2 worm cellular contexts compared by ENCODE assay signal in the genomic region with DNA sequence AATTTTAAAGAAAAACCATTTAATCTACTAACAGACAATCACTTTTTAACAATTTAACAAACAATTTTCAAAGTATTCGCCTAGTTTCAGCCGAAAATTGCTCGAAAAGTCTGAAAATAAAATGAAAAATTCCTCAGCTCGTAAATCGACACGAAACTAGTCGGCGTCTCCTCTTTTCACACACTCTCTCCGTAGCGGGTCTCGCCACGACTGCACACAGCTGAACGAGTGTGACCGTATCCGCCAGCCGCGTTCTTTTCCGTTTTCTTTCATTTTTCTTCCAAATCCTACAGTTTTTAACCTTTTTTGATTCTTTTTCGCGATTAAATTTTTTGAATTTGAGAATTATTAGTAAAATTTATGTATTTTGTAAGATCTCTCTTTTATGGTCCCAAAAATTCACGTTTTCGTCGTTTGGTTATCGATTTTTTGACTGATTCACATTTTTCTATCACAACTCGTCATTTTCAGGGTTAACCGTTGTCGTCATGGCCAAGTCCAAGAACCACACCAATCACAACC.
TF ChIP-seq lines count a peak whose summit lies in the region.

Gene rpl-29 (plus strand): TSS at position 472 of the 522 bp plus-strand sequence.

TF ChIP-seq in whole organism, L2 larva, 48 proteins besides CTCF, POLR2A, EP300 and RAD21 (continued from another document):
- TF ChIP-seq ceh-82 (tag; optimal IDR thresholded peaks at IDR 0.05; lab: Kevin White, UChicago) (no peak), lin-39 (tag; optimal IDR thresholded peaks at IDR 0.05; lab: Kevin White, UChicago) (no peak), R02D3.7 (tag; optimal IDR thresholded peaks at IDR 0.05; lab: Kevin White, UChicago) (peak; percentile 98), lin-11 (tag; optimal IDR thresholded peaks at IDR 0.05; lab: Kevin White, UChicago) (peak; percentile 88), nhr-12 (tag; optimal IDR thresholded peaks at IDR 0.05; lab: Kevin White, UChicago) (no peak), lin-13 (GFP tag; optimal IDR thresholded peaks at IDR 0.05; lab: Kevin White, UChicago) (peak; percentile 77), nhr-23 (tag; optimal IDR thresholded peaks at IDR 0.05; lab: Kevin White, UChicago) (no peak), aly-2 (tag; optimal IDR thresholded peaks at IDR 0.05; lab: Kevin White, UChicago) (no peak), ZK546.5 (tag; optimal IDR thresholded peaks at IDR 0.05; lab: Kevin White, UChicago) (peak; percentile 52), ama-1 (optimal IDR thresholded peaks at IDR 0.05; lab: Kevin White, UChicago) (peak; percentile 57), nhr-21 (tag; optimal IDR thresholded peaks at IDR 0.05; lab: Kevin White, UChicago) (peak; percentile 85), ztf-11 (tag; optimal IDR thresholded peaks at IDR 0.05; lab: Kevin White, UChicago) (no peak), mdl-1 (tag; optimal IDR thresholded peaks at IDR 0.05; lab: Kevin White, UChicago) (no peak), fos-1 (tag; optimal IDR thresholded peaks at IDR 0.05; lab: Kevin White, UChicago) (peak; percentile 48), peb-1 (tag; optimal IDR thresholded peaks at IDR 0.05; lab: Kevin White, UChicago) (no peak), nhr-25 (tag; optimal IDR thresholded peaks at IDR 0.05; lab: Kevin White, UChicago) (peak; percentile 83), nhr-77 (tag; optimal IDR thresholded peaks at IDR 0.05; lab: Kevin White, UChicago) (no peak), ztf-1 (GFP tag; conservative IDR thresholded peaks at IDR 0.05; lab: Robert Waterston, UW) (no peak), nhr-237 (tag; optimal IDR thresholded peaks at IDR 0.05; lab: Kevin White, UChicago) (no peak), nhr-129 (tag; optimal IDR thresholded peaks at IDR 0.05; lab: Kevin White, UChicago) (peak; percentile 96), dmd-4 (tag; optimal IDR thresholded peaks at IDR 0.05; lab: Kevin White, UChicago) (no peak), elt-1 (tag; optimal IDR thresholded peaks at IDR 0.05; lab: Kevin White, UChicago) (no peak), nhr-10 (tag; optimal IDR thresholded peaks at IDR 0.05; lab: Kevin White, UChicago) (no peak), snpc-4 (tag; optimal IDR thresholded peaks at IDR 0.05; lab: Kevin White, UChicago) (peak; percentile 80), ztf-4 (tag; optimal IDR thresholded peaks at IDR 0.05; lab: Kevin White, UChicago) (peak; percentile 79), crh-2 (tag; optimal IDR thresholded peaks at IDR 0.05; lab: Kevin White, UChicago) (peak; percentile 91), C34F6.9 (tag; optimal IDR thresholded peaks at IDR 0.05; lab: Kevin White, UChicago) (peak; percentile 87), mbf-1 (tag; optimal IDR thresholded peaks at IDR 0.05; lab: Kevin White, UChicago) (no peak)

TF ChIP-seq in whole organism, L4 larva, 104 proteins besides CTCF, POLR2A, EP300 and RAD21 (continued from another document):
- TF ChIP-seq aha-1 (tag; lab: Kevin White, UChicago) (peak; percentile 91), dve-1 (tag; optimal IDR thresholded peaks at IDR 0.05; lab: Kevin White, UChicago; ENCODE audit: insufficient read depth) (peak; percentile 90), daf-16 (GFP tag; optimal IDR thresholded peaks at IDR 0.05; lab: Kevin White, UChicago) (no peak), daf-16 (tag; optimal IDR thresholded peaks at IDR 0.05; lab: Kevin White, UChicago) (peak; percentile 63), unc-130 (GFP tag; optimal IDR thresholded peaks at IDR 0.05; lab: Kevin White, UChicago) (peak; percentile 64), ama-1 (optimal IDR thresholded peaks at IDR 0.05; lab: Kevin White, UChicago) (no peak), gei-8 (GFP tag; optimal IDR thresholded peaks at IDR 0.05; lab: Kevin White, UChicago) (no peak), Y48G9A.11 (GFP tag; IDR thresholded peaks at IDR 0.05; lab: Robert Waterston, UW) (peak; percentile 42), dmd-6 (GFP tag; IDR thresholded peaks at IDR 0.05; lab: Robert Waterston, UW) (peak; percentile 65), fkh-10 (GFP tag; optimal IDR thresholded peaks at IDR 0.05; lab: Kevin White, UChicago) (peak; percentile 72), T26A8.4 (GFP tag; IDR thresholded peaks at IDR 0.05; lab: Robert Waterston, UW) (peak; percentile 78), zfp-3 (GFP tag; conservative IDR thresholded peaks at IDR 0.05; lab: Robert Waterston, UW) (0 out of 2 replicates have a peak, but pooled peaks have one; percentile 67), nhr-11 (tag; optimal IDR thresholded peaks at IDR 0.05; lab: Kevin White, UChicago) (peak; percentile 79), R02D3.7 (tag; optimal IDR thresholded peaks at IDR 0.05; lab: Kevin White, UChicago) (peak; percentile 90), ceh-32 (tag; optimal IDR thresholded peaks at IDR 0.05; lab: Kevin White, UChicago; ENCODE audit: poor library complexity) (no peak), nhr-25 (tag; optimal IDR thresholded peaks at IDR 0.05; lab: Kevin White, UChicago; ENCODE audit: borderline replicate concordance, insufficient read depth) (peak; percentile 65), nhr-6 (tag; optimal IDR thresholded peaks at IDR 0.05; lab: Kevin White, UChicago) (peak; percentile 28), mes-2 (tag; optimal IDR thresholded peaks at IDR 0.05; lab: Kevin White, UChicago; ENCODE audit: poor library complexity, severe bottlenecking) (peak; percentile 89), nhr-102 (tag; optimal IDR thresholded peaks at IDR 0.05; lab: Kevin White, UChicago) (peak; percentile 57), mdl-1 (tag; optimal IDR thresholded peaks at IDR 0.05; lab: Kevin White, UChicago) (peak in 1 of 2 experiments; percentile 34), nhr-77 (tag; optimal IDR thresholded peaks at IDR 0.05; lab: Kevin White, UChicago) (peak; percentile 50), nhr-28 (tag; optimal IDR thresholded peaks at IDR 0.05; lab: Kevin White, UChicago) (peak; percentile 64), T20F7.1 (GFP tag; optimal IDR thresholded peaks at IDR 0.05; lab: Kevin White, UChicago) (peak; percentile 61), Y75B8A.6 (GFP tag; IDR thresholded peaks at IDR 0.05; lab: Robert Waterston, UW) (no peak), madf-9 (GFP tag; conservative IDR thresholded peaks at IDR 0.05; lab: Robert Waterston, UW) (no peak), hif-1 (tag; optimal IDR thresholded peaks at IDR 0.05; lab: Kevin White, UChicago) (peak in 1 of 2 experiments; percentile 70), lin-29 (GFP tag; IDR thresholded peaks at IDR 0.05; lab: Robert Waterston, UW) (peak; percentile 45; the same call in 1 of the 2 replicates), ctbp-1 (GFP tag; IDR thresholded peaks at IDR 0.05; lab: Robert Waterston, UW) (0 out of 2 replicates have a peak, but pooled peaks have one; percentile 24), lin-39 (tag; optimal IDR thresholded peaks at IDR 0.05; lab: Kevin White, UChicago) (no peak), nhr-76 (tag; optimal IDR thresholded peaks at IDR 0.05; lab: Kevin White, UChicago) (no peak), hlh-30 (tag; optimal IDR thresholded peaks at IDR 0.05; lab: Kevin White, UChicago; ENCODE audit: insufficient read depth) (peak; percentile 90), lin-13 (GFP tag; optimal IDR thresholded peaks at IDR 0.05; lab: Kevin White, UChicago) (peak; percentile 57), vab-7 (GFP tag; IDR thresholded peaks at IDR 0.05; lab: Robert Waterston, UW) (0 out of 2 replicates have a peak, but pooled peaks have one; percentile 28), ceh-62 (tag; optimal IDR thresholded peaks at IDR 0.05; lab: Kevin White, UChicago) (no peak), unc-62 (GFP tag; optimal IDR thresholded peaks at IDR 0.05 in 1 of 2; lab: Kevin White, UChicago) (no peak), unc-62 (tag; optimal IDR thresholded peaks at IDR 0.05; lab: Kevin White, UChicago) (no peak), dpl-1 (GFP tag; optimal IDR thresholded peaks at IDR 0.05; lab: Kevin White, UChicago) (peak; percentile 80), spr-1 (tag; optimal IDR thresholded peaks at IDR 0.05; lab: Kevin White, UChicago) (peak; percentile 43), cey-2 (tag; optimal IDR thresholded peaks at IDR 0.05; lab: Kevin White, UChicago; ENCODE audit: borderline replicate concordance, insufficient read depth) (no peak), lsy-2 (tag; optimal IDR thresholded peaks at IDR 0.05; lab: Kevin White, UChicago) (peak; percentile 96 to 99), lin-38 (GFP tag; IDR thresholded peaks at IDR 0.05; lab: Robert Waterston, UW) (peak; percentile 69), dmd-9 (GFP tag; IDR thresholded peaks at IDR 0.05; lab: Robert Waterston, UW) (peak; percentile 56; the same call in 1 of the 2 replicates), ceh-20 (GFP tag; IDR thresholded peaks at IDR 0.05; lab: Robert Waterston, UW) (0 out of 2 replicates have a peak, but pooled peaks have one; percentile 43), rbr-2 (tag; optimal IDR thresholded peaks at IDR 0.05; lab: Kevin White, UChicago) (peak; percentile 70), lin-1 (GFP tag; IDR thresholded peaks at IDR 0.05; lab: Robert Waterston, UW) (peak; percentile 63; the same call in 1 of the 2 replicates), ztf-7 (tag; optimal IDR thresholded peaks at IDR 0.05; lab: Kevin White, UChicago) (peak; percentile 90)
